Worm (Caenorhabditis elegans): ENCODE results near the gene T28D9.1.

The T28D9.1 gene

DNA sequence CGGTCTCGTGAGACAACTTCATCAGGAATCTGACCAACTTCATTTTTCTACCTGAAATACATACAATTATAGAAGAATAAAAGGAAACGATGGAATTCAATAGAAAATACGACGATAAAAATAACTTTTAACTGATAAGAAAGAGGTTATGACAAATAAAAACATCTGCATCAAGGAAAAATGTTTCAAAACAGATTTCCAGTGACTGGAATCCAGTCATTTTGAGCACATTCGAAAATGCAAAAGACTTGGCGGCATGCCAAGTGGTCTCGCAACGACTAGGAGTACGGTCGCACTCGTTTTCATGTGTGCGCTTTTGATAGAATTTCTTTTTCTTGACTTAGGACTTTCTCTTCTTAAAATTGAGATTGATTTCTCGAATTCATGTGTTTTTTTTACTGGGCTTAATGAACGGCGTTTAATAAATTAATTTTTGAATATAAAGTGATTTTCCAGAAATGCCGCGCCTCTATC is 2.5 kb upstream of the T28D9.1 start, which contains the start of the genes snr-3 and rsp-5 (continued):
- TF ChIP-seq nhr-19 (GFP tag; conservative IDR thresholded peaks at IDR 0.05) (peak; percentile 74), elt-3 (tag; optimal IDR thresholded peaks at IDR 0.05) (peak in 2 of 6 experiments; percentile 43 to 61), skn-1 (tag; optimal IDR thresholded peaks at IDR 0.05) (peak; percentile 46), lin-35 (GFP tag; optimal IDR thresholded peaks at IDR 0.05) (peak; percentile 78 to 91), ztf-11 (tag; optimal IDR thresholded peaks at IDR 0.05) (peak in 1 of 2 experiments; percentile 32), efl-1 (optimal IDR thresholded peaks at IDR 0.05) (peak; percentile 82 to 85), efl-1 (GFP tag; optimal IDR thresholded peaks at IDR 0.05 in 1 of 2) (peak; percentile 79 to 97)

DNA sequence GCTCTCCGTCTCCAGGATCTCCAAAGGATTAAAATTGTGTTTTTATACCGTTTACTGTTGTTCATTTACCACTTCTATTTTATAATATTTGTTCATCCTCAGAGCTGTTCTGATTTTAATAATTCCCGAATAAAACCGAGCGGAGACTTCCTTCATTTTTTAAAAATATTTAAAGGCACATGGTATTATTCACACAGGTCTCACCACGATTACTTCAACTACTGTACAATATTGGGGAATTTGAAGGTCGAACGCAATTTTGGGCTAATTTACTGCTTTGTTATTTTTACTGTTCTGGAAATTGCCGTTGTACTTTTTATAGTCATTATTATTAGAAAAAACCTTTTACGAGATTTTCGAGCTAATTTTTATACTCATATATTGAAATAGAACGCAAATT is 1.0 kb upstream of the T28D9.1 start:
- TF ChIP-seq elt-2 (tag; optimal IDR thresholded peaks at IDR 0.05) (no peak), egl-13 (tag; optimal IDR thresholded peaks at IDR 0.05) (no peak), F16B12.6 (tag; optimal IDR thresholded peaks at IDR 0.05) (no peak), grh-1 (GFP tag; IDR thresholded peaks at IDR 0.05) (no peak), nhr-85 (tag) (no peak), nhr-12 (tag; optimal IDR thresholded peaks at IDR 0.05) (no peak), fkh-10 (GFP tag; optimal IDR thresholded peaks at IDR 0.05) (no peak), nhr-47 (tag; optimal IDR thresholded peaks at IDR 0.05) (no peak), fkh-4 (tag; optimal IDR thresholded peaks at IDR 0.05; ENCODE audit: borderline replicate concordance) (no peak), hpl-2 (GFP tag; optimal IDR thresholded peaks at IDR 0.05) (no peak), irx-1 (tag; optimal IDR thresholded peaks at IDR 0.05) (no peak), unc-62 (GFP tag; optimal IDR thresholded peaks at IDR 0.05) (no peak), fkh-8 (tag; optimal IDR thresholded peaks at IDR 0.05) (no peak), jun-1 (tag; optimal IDR thresholded peaks at IDR 0.05) (no peak), tlp-1 (tag; optimal IDR thresholded peaks at IDR 0.05) (no peak), nhr-71 (tag; optimal IDR thresholded peaks at IDR 0.05) (no peak), hlh-4 (tag; optimal IDR thresholded peaks at IDR 0.05) (no peak)

DNA sequence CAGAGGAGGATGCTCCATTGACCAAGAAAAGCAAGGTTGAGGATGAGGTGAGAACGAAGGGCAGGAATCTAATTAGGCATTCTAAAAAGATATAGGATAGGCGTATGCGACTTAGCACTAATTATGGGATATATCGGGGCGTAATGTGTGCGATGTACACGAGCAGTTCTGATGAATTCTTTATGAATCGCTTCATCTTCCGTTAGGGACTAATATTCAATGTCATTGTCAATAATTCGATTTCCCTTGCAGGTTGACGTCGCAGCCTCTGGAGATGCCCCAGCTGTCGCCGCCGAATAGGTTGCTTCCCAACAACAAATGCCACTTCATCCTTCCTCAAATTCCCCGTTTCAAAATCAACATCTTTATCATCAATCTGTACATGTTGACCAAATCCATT is 937 bp downstream of the T28D9.1 start:
- TF ChIP-seq egl-27 (tag; optimal IDR thresholded peaks at IDR 0.05) = no peak
- no peak for TF ChIP-seq sptf-1 (tag; optimal IDR thresholded peaks at IDR 0.05)
- TF ChIP-seq unc-130 (tag; optimal IDR thresholded peaks at IDR 0.05) = no peak
- no peak for TF ChIP-seq sup-37 (GFP tag; optimal IDR thresholded peaks at IDR 0.05)
- no peak for TF ChIP-seq ztf-4 (tag; optimal IDR thresholded peaks at IDR 0.05)
- TF ChIP-seq nhr-237 (tag; optimal IDR thresholded peaks at IDR 0.05) = no peak
- no peak for TF ChIP-seq ceh-90 (tag; optimal IDR thresholded peaks at IDR 0.05)
- TF ChIP-seq C34B4.2 (tag; optimal IDR thresholded peaks at IDR 0.05) = no peak
- TF ChIP-seq lin-13 (GFP tag; optimal IDR thresholded peaks at IDR 0.05) = no peak
- no peak for TF ChIP-seq mab-9 (GFP tag; IDR thresholded peaks at IDR 0.05)
- TF ChIP-seq mep-1 (tag; optimal IDR thresholded peaks at IDR 0.05) = no peak

ce11 chrII:6493709-6494326 is 1.6 kb downstream of the T28D9.1 start:
- peak; percentile 14 for TF ChIP-seq ztf-4 (tag; optimal IDR thresholded peaks at IDR 0.05)
- peak; percentile 2 for TF ChIP-seq blmp-1 (tag; optimal IDR thresholded peaks at IDR 0.05)
- no peak for TF ChIP-seq jun-1 (tag; optimal IDR thresholded peaks at IDR 0.05)

- TF ChIP-seq rnt-1 (tag; optimal IDR thresholded peaks at IDR 0.05) (no peak), aha-1 (tag; optimal IDR thresholded peaks at IDR 0.05) (no peak), grh-1 (GFP tag; IDR thresholded peaks at IDR 0.05) (no peak), nhr-84 (tag; optimal IDR thresholded peaks at IDR 0.05) (no peak), zip-4 (GFP tag; optimal IDR thresholded peaks at IDR 0.05) (no peak)
Observed at ce11 chrII:6496496-6496895, 4.3 kb downstream of the T28D9.1 start.

All from whole organism, L1 larva.